Fruit fly (Drosophila melanogaster) whole organism, embryonic: ENCODE data around the gene Atg18b.
A peak's percentile ranks its signal among the peaks of the same experiment; 100 is the strongest.

Source experiments
- Atf-2 ChIP-seq: fragments of 200-800 bp; sonication (Bioruptor generic); optimal IDR thresholded peaks from 2 replicates; lab custom pipeline; 2016; ENCODE audit warnings: missing biosample characterization, missing genetic modification characterization
- Bgb ChIP-seq: fragments of 200-800 bp; sonication (Bioruptor generic); IDR thresholded peaks from 2 replicates; pipeline ENCODE4 v1.3.6; 2022; ENCODE audit warnings: missing biosample characterization, missing genetic modification characterization; ENCODE audit not compliant: partially characterized antibody
- CG10321 ChIP-seq: fragments of 200-800 bp; sonication (Bioruptor generic); IDR thresholded peaks from 2 replicates; pipeline ENCODE4 v1.3.6; 2022; ENCODE audit warnings: missing biosample characterization, missing genetic modification characterization
- CG10565 ChIP-seq: fragments of 200-800 bp; sonication (Bioruptor generic); optimal IDR thresholded peaks from 3 replicates; lab custom pipeline; 2016; ENCODE audit warnings: missing biosample characterization, mild to moderate bottlenecking, missing genetic modification characterization
- CG10979 ChIP-seq: fragments of 200-800 bp; sonication (Bioruptor generic); optimal IDR thresholded peaks from 2 replicates; lab custom pipeline; 2018; ENCODE audit warnings: missing biosample characterization, mild to moderate bottlenecking, missing genetic modification characterization, moderate library complexity
- CG12219 ChIP-seq: fragments of 200-800 bp; sonication (Bioruptor generic); optimal IDR thresholded peaks from 3 replicates; lab custom pipeline; 2018; ENCODE audit warnings: missing biosample characterization, mild to moderate bottlenecking, missing genetic modification characterization
- CG12744 ChIP-seq: fragments of 200-800 bp; sonication (Bioruptor generic); optimal IDR thresholded peaks from 2 replicates; lab custom pipeline; 2016; ENCODE audit warnings: missing biosample characterization, missing genetic modification characterization
- CG13296 ChIP-seq: fragments of 200-800 bp; sonication (Bioruptor generic); optimal IDR thresholded peaks from 3 replicates; lab custom pipeline; 2018; ENCODE audit warnings: missing biosample characterization, mild to moderate bottlenecking, missing genetic modification characterization
- CG16779 ChIP-seq: fragments of 200-800 bp; sonication (Bioruptor generic); IDR thresholded peaks from 2 replicates; pipeline ENCODE4 v1.3.6; 2022; ENCODE audit warnings: missing biosample characterization, missing genetic modification characterization
- CG17829 ChIP-seq: fragments of 200-800 bp; optimal IDR thresholded peaks from 2 replicates; lab custom pipeline; 2019; ENCODE audit warnings: missing biosample characterization, mild to moderate bottlenecking, missing genetic modification characterization, moderate library complexity
- CG18599 ChIP-seq: fragments of 200-800 bp; sonication (Bioruptor generic); optimal IDR thresholded peaks from 3 replicates; lab custom pipeline; 2017; ENCODE audit warnings: missing biosample characterization, missing genetic modification characterization, mild to moderate bottlenecking, moderate library complexity, missing genetic modification reagents
- CG2120 ChIP-seq: fragments of 200-800 bp; sonication (Bioruptor generic); optimal IDR thresholded peaks from 3 replicates; lab custom pipeline; 2016; ENCODE audit warnings: missing biosample characterization, missing genetic modification characterization
- CG2875 ChIP-seq: fragments of 200-800 bp; sonication (Bioruptor generic); optimal IDR thresholded peaks from 2 replicates; lab custom pipeline; 2017; ENCODE audit warnings: missing biosample characterization, mild to moderate bottlenecking, missing genetic modification characterization, missing genetic modification reagents
- CG30403 ChIP-seq: fragments of 200-800 bp; sonication (Bioruptor generic); optimal IDR thresholded peaks from 3 replicates; lab custom pipeline; 2016; ENCODE audit warnings: missing biosample characterization, missing genetic modification characterization
- CG32767 ChIP-seq: fragments of 200-800 bp; sonication (Bioruptor generic); IDR thresholded peaks from 2 replicates; pipeline ENCODE4 v1.3.6; 2022; ENCODE audit warnings: missing biosample characterization, missing genetic modification characterization
- CG32772 ChIP-seq: fragments of 200-800 bp; sonication (Bioruptor generic); IDR thresholded peaks from 2 replicates; pipeline ENCODE4 v1.3.6; 2022; ENCODE audit warnings: missing biosample characterization, missing genetic modification characterization
- CG34422 ChIP-seq: fragments of 200-800 bp; sonication (Bioruptor generic); IDR thresholded peaks from 3 replicates; pipeline ENCODE4 v1.3.6; 2022; ENCODE audit warnings: missing biosample characterization, missing genetic modification characterization
- CG4854 ChIP-seq: fragments of 200-800 bp; sonication (Bioruptor generic); optimal IDR thresholded peaks from 2 replicates; lab custom pipeline; 2016; ENCODE audit warnings: missing biosample characterization, missing genetic modification characterization, inconsistent platforms
- CG6272 ChIP-seq: fragments of 200-800 bp; sonication (Bioruptor generic); IDR thresholded peaks from 2 replicates; pipeline ENCODE4 v1.3.6; 2022; ENCODE audit warnings: missing biosample characterization, missing genetic modification characterization
- CG7745 ChIP-seq: fragments of 200-800 bp; sonication (Bioruptor generic); optimal IDR thresholded peaks from 2 replicates; lab custom pipeline; 2018; ENCODE audit warnings: missing biosample characterization, mild to moderate bottlenecking, missing genetic modification characterization, moderate library complexity
- CG7839 ChIP-seq: fragments of 200-800 bp; sonication (Bioruptor generic); optimal IDR thresholded peaks from 3 replicates; lab custom pipeline; 2018; ENCODE audit warnings: missing biosample characterization, mild to moderate bottlenecking, missing genetic modification characterization, moderate library complexity
- CG7987 ChIP-seq: fragments of 200-800 bp; sonication (Bioruptor generic); optimal IDR thresholded peaks from 2 replicates; lab custom pipeline; 2018; ENCODE audit warnings: missing biosample characterization, mild to moderate bottlenecking, missing genetic modification characterization, moderate library complexity
- CG9876 ChIP-seq: fragments of 200-800 bp; sonication (Bioruptor generic); optimal IDR thresholded peaks from 2 replicates; lab custom pipeline; 2016; ENCODE audit warnings: missing biosample characterization, missing genetic modification characterization
- Camta ChIP-seq: fragments of 200-800 bp; sonication (Bioruptor generic); optimal IDR thresholded peaks from 2 replicates; lab custom pipeline; 2016; ENCODE audit warnings: missing biosample characterization, missing genetic modification characterization
- Dad ChIP-seq: fragments of 200-800 bp; sonication (Bioruptor generic); optimal IDR thresholded peaks from 3 replicates; lab custom pipeline; 2016; ENCODE audit warnings: missing biosample characterization, missing genetic modification characterization
- Dll ChIP-seq: fragments of 200-800 bp; sonication (Bioruptor generic); IDR thresholded peaks from 4 replicates; pipeline ENCODE4 v1.3.6; 2022; ENCODE audit warnings: missing biosample characterization, missing genetic modification characterization; ENCODE audit not compliant: partially characterized antibody
- Dref ChIP-seq: fragments of 200-800 bp; sonication (Bioruptor generic); IDR thresholded peaks from 2 replicates; pipeline ENCODE4 v1.3.6; 2022; ENCODE audit warnings: missing biosample characterization, missing genetic modification characterization
- Eip74EF ChIP-seq, 2 experiments: fragments of 200-800 bp in 1 of 2; fragments of >200 bp in 1 of 2; sonication (Bioruptor generic) in 1 of 2; optimal IDR thresholded peaks; 2 replicates each; lab custom pipeline; 2017 to 2019; ENCODE audit warnings: missing biosample characterization in 2 of 2, missing genetic modification characterization in 2 of 2, mild to moderate bottlenecking in 1 of 2, moderate library complexity in 1 of 2
- Elba2 ChIP-seq: fragments of 200-800 bp; sonication (Bioruptor generic); optimal IDR thresholded peaks from 3 replicates; lab custom pipeline; 2016; ENCODE audit warnings: missing biosample characterization, missing genetic modification characterization
- Kr ChIP-seq: fragments of 200-800 bp; sonication (Bioruptor generic); optimal IDR thresholded peaks from 2 replicates; lab custom pipeline; 2017; ENCODE audit warnings: missing biosample characterization, mild to moderate bottlenecking, missing genetic modification characterization
- Nf-YA ChIP-seq: fragments of 200-800 bp; sonication (Bioruptor generic); IDR thresholded peaks from 2 replicates; pipeline ENCODE4 v1.3.6; 2022; ENCODE audit warnings: missing biosample characterization, missing genetic modification characterization
- TFAM ChIP-seq: fragments of 200-800 bp; sonication (Bioruptor generic); optimal IDR thresholded peaks from 2 replicates; lab custom pipeline; 2017; ENCODE audit warnings: missing biosample characterization, missing genetic modification characterization, inconsistent platforms
- Trl ChIP-seq, 3 experiments: fragments of >200 bp in 2 of 3; fragments of 200-800 bp in 1 of 3; sonication (Bioruptor generic) in 1 of 3; optimal IDR thresholded peaks; 2 replicates in 1 of 3; 3 replicates in 2 of 3; lab custom pipeline; 2016 to 2017; ENCODE audit warnings: missing biosample characterization in 1 of 3, missing genetic modification characterization in 1 of 3
- bab2 ChIP-seq: fragments of 200-800 bp; sonication (Bioruptor generic); optimal IDR thresholded peaks from 2 replicates; lab custom pipeline; 2016; ENCODE audit warnings: missing biosample characterization, missing genetic modification characterization
- bsh ChIP-seq, 2 experiments: fragments of 200-800 bp; sonication (Bioruptor generic); optimal IDR thresholded peaks; 2 replicates each; lab custom pipeline; 2017 to 2018; ENCODE audit warnings: mild to moderate bottlenecking in 2 of 2, missing biosample characterization in 2 of 2, missing genetic modification characterization in 2 of 2, moderate library complexity in 1 of 2
- cas ChIP-seq: fragments of 200-800 bp; sonication (Bioruptor generic); IDR thresholded peaks from 2 replicates; pipeline ENCODE4 v1.3.6; 2022; ENCODE audit warnings: missing biosample characterization, missing genetic modification characterization
- cato ChIP-seq: fragments of 200-800 bp; sonication (Bioruptor generic); optimal IDR thresholded peaks from 2 replicates; lab custom pipeline; 2016; ENCODE audit warnings: missing biosample characterization, missing genetic modification characterization, borderline replicate concordance
- fd102C ChIP-seq: fragments of 200-800 bp; sonication (Bioruptor generic); optimal IDR thresholded peaks from 2 replicates; lab custom pipeline; 2018; ENCODE audit warnings: missing biosample characterization, mild to moderate bottlenecking, missing genetic modification characterization, moderate library complexity
- gcm2 ChIP-seq: fragments of 200-800 bp; sonication (Bioruptor generic); optimal IDR thresholded peaks from 2 replicates; lab custom pipeline; 2016; ENCODE audit warnings: missing biosample characterization, missing genetic modification characterization
- gfzf ChIP-seq: fragments of 200-800 bp; sonication (Bioruptor generic); optimal IDR thresholded peaks from 2 replicates; lab custom pipeline; 2016; ENCODE audit warnings: missing biosample characterization, mild to moderate bottlenecking, missing genetic modification characterization, moderate library complexity
- lola ChIP-seq, 3 experiments: fragments of >200 bp in 2 of 3; fragments of 200-800 bp in 1 of 3; sonication (Bioruptor generic) in 1 of 3; optimal IDR thresholded peaks; 2 replicates each; lab custom pipeline; 2017 to 2019; ENCODE audit warnings: missing biosample characterization in 3 of 3, missing genetic modification characterization in 3 of 3, mild to moderate bottlenecking in 1 of 3, moderate library complexity in 1 of 3
- nerfin-1 ChIP-seq: fragments of 200-800 bp; sonication (Bioruptor generic); optimal IDR thresholded peaks from 3 replicates; lab custom pipeline; 2019; ENCODE audit warnings: missing biosample characterization, mild to moderate bottlenecking, missing genetic modification characterization, moderate library complexity
- nerfin-2 ChIP-seq: fragments of 200-800 bp; sonication (Bioruptor generic); IDR thresholded peaks from 2 replicates; pipeline ENCODE4 v1.3.6; 2022; ENCODE audit warnings: missing biosample characterization, missing genetic modification characterization; ENCODE audit not compliant: partially characterized antibody
- pros ChIP-seq: fragments of 200-800 bp; sonication (Bioruptor generic); optimal IDR thresholded peaks from 3 replicates; lab custom pipeline; 2019; ENCODE audit warnings: missing biosample characterization, mild to moderate bottlenecking, missing genetic modification characterization, moderate library complexity
- sd ChIP-seq: fragments of 200-800 bp; sonication (Bioruptor generic); optimal IDR thresholded peaks from 3 replicates; lab custom pipeline; 2018; ENCODE audit warnings: missing biosample characterization, mild to moderate bottlenecking, missing genetic modification characterization, moderate library complexity
- sob ChIP-seq: fragments of 200-800 bp; sonication (Bioruptor generic); IDR thresholded peaks from 2 replicates; pipeline ENCODE4 v1.3.6; 2022; ENCODE audit warnings: missing biosample characterization, missing genetic modification characterization
- stc ChIP-seq: fragments of 200-800 bp; sonication (Bioruptor generic); IDR thresholded peaks from 2 replicates; pipeline ENCODE4 v1.3.6; 2022; ENCODE audit warnings: missing biosample characterization, missing genetic modification characterization
- sug ChIP-seq: fragments of 200-800 bp; optimal IDR thresholded peaks from 2 replicates; lab custom pipeline; 2019; ENCODE audit warnings: missing biosample characterization, mild to moderate bottlenecking, missing genetic modification characterization, moderate library complexity
- tap ChIP-seq: fragments of 200-800 bp; optimal IDR thresholded peaks from 3 replicates; lab custom pipeline; 2019; ENCODE audit warnings: missing biosample characterization, mild to moderate bottlenecking, missing genetic modification characterization, moderate library complexity

Gene Atg18b

dm6 chr2L:21218240-21218911 lies 2.0 kb downstream of the Atg18b start, which contains the start of gene CG8679 (continued):
- TF ChIP-seq Eip74EF (GFP tag; optimal IDR thresholded peaks at IDR 0.05; lab: Kevin White, UChicago) (no peak), bsh (GFP tag; optimal IDR thresholded peaks at IDR 0.05; lab: Kevin White, UChicago) (no peak), CG12744 (GFP tag; lab: Kevin White, UChicago) (no peak), CG10321 (GFP tag; lab: Robert Waterston, UW) (no peak), sob (GFP tag; lab: Robert Waterston, UW) (no peak), Camta (GFP tag; lab: Kevin White, UChicago) (no peak), gfzf (GFP tag; lab: Kevin White, UChicago) (peak; percentile 80), Dref (GFP tag; lab: Robert Waterston, UW) (peak; percentile 35), CG32767 (GFP tag; lab: Robert Waterston, UW) (no peak), CG4854 (GFP tag; lab: Kevin White, UChicago) (no peak), Dad (GFP tag; lab: Kevin White, UChicago) (no peak), CG34422 (GFP tag; lab: Robert Waterston, UW) (no peak), Nf-YA (no peak), CG18599 (GFP tag; lab: Kevin White, UChicago) (peak; percentile 20), CG17829 (peak; percentile 31), CG7839 (tag; lab: Kevin White, UChicago) (no peak), stc (no peak), CG30403 (GFP tag; lab: Kevin White, UChicago) (no peak), CG6272 (no peak), Bgb (GFP tag; lab: Robert Waterston, UW) (peak; percentile 39; the same call in 1 of the 2 replicates), gcm2 (GFP tag; lab: Kevin White, UChicago) (no peak), cas (GFP tag; lab: Robert Waterston, UW) (no peak), CG7745 (tag; lab: Kevin White, UChicago) (no peak), CG12219 (GFP tag; lab: Kevin White, UChicago) (peak; percentile 32), CG10979 (tag; lab: Kevin White, UChicago) (no peak), Elba2 (GFP tag; lab: Kevin White, UChicago) (peak; percentile 67), Atf-2 (GFP tag; lab: Kevin White, UChicago) (no peak), CG2875 (GFP tag; lab: Kevin White, UChicago) (no peak), nerfin-1 (tag; lab: Kevin White, UChicago) (no peak), CG7987 (GFP tag; lab: Kevin White, UChicago) (no peak), CG32772 (0 out of 2 replicates have a peak, but pooled peaks have one; percentile 20), Kr (GFP tag; lab: Kevin White, UChicago) (no peak), CG2120 (GFP tag; lab: Kevin White, UChicago) (no peak), pros (no peak), sug (peak; percentile 78), CG13296 (no peak), CG10565 (no peak), CG16779 (GFP tag; lab: Robert Waterston, UW) (no peak), tap (tag; lab: Kevin White, UChicago) (no peak), Dll (peak; percentile 48; the same call in 1 of the 4 replicates), fd102C (GFP tag; lab: Kevin White, UChicago) (no peak), TFAM (GFP tag; lab: Kevin White, UChicago) (no peak), lola (GFP tag; optimal IDR thresholded peaks at IDR 0.05; lab: Kevin White, UChicago) (no peak), bab2 (no peak), cato (GFP tag; lab: Kevin White, UChicago) (no peak), sd (tag; lab: Kevin White, UChicago) (no peak), CG9876 (GFP tag; lab: Kevin White, UChicago) (no peak), Trl (optimal IDR thresholded peaks at IDR 0.05; lab: Kevin White, UChicago) (peak in 1 of 2 experiments; percentile 48), Trl (GFP tag; optimal IDR thresholded peaks at IDR 0.05; lab: Kevin White, UChicago) (no peak), nerfin-2 (GFP tag; lab: Robert Waterston, UW) (no peak)
